Fruit fly (Drosophila melanogaster): ENCODE results near the gene RanGAP.

Gene RanGAP

DNA sequence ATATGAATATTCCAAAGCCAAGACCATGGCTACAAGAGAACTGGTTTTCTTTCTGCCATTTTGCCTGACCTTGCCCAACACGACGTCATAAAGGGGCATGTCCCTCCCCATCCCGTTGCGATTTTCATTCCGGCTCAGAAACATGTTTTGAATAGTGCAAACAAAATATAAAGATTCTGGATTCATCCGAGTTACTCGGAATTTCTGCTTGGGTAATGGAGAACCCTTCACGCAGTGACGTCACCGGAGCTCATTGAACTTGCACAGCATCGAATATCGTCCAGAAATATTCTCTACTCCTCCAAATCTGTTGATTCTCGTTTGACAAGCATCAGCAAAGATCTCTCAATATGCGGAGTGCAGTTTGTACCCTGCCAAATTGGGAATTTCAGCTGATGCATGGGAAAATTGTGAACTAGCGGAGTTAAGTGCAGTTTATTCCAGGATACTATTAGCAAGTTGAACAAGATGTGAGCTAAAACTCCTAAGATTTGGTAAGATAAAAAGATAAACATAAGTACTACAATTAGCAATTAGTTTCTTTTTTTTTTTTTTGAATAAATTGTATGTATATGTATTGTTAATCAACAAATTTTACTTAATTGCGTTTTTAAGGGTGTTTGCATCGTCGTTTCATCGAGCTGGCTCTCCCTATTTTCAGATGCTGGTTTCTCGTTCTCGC, 12.5 kb downstream of the RanGAP start, which contains the start of gene CG10026:
CG10026 (plus strand) TSS at position 187 of the 682 bp plus-strand sequence.
- TF ChIP-seq dmrt93B (GFP tag; optimal IDR thresholded peaks at IDR 0.05), result no peak
- TF ChIP-seq Dif (GFP tag; optimal IDR thresholded peaks at IDR 0.05; ENCODE audit: partially characterized antibody), result peak; percentile 34
- TF ChIP-seq brk (GFP tag; optimal IDR thresholded peaks at IDR 0.05), result no peak
- TF ChIP-seq tai (GFP tag; optimal IDR thresholded peaks at IDR 0.05), result no peak
- peak; percentile 53 for TF ChIP-seq HLH106 (tag; optimal IDR thresholded peaks at IDR 0.05)
- peak in 1 of 2 experiments; percentile 16 for TF ChIP-seq foxo (GFP tag; optimal IDR thresholded peaks at IDR 0.05)
- TF ChIP-seq usp (GFP tag; optimal IDR thresholded peaks at IDR 0.05), result no peak
- no peak for TF ChIP-seq lola (GFP tag; optimal IDR thresholded peaks at IDR 0.05)
- no peak for TF ChIP-seq pan (optimal IDR thresholded peaks at IDR 0.05)
- no peak for TF ChIP-seq Jra (GFP tag; optimal IDR thresholded peaks at IDR 0.05)
- TF ChIP-seq Mio (GFP tag; optimal IDR thresholded peaks at IDR 0.05), result no peak
- no peak for TF ChIP-seq dl (GFP tag; optimal IDR thresholded peaks at IDR 0.05; ENCODE audit: insufficient read depth in 1 of 2, partially characterized antibody in 2 of 2)
- TF ChIP-seq Sp1 (GFP tag; optimal IDR thresholded peaks at IDR 0.05), result peak; percentile 51
- peak; percentile 61 for TF ChIP-seq psq (GFP tag; optimal IDR thresholded peaks at IDR 0.05)
- peak; percentile 59 for TF ChIP-seq br (GFP tag; optimal IDR thresholded peaks at IDR 0.05)
- no peak for TF ChIP-seq Rel (GFP tag; optimal IDR thresholded peaks at IDR 0.05)
- no peak for TF ChIP-seq Rel (tag; optimal IDR thresholded peaks at IDR 0.05)
- TF ChIP-seq sv (GFP tag; optimal IDR thresholded peaks at IDR 0.05), result no peak
- TF ChIP-seq rgr (GFP tag; optimal IDR thresholded peaks at IDR 0.05), result peak; percentile 62
- peak; percentile 59 for TF ChIP-seq ey (GFP tag; optimal IDR thresholded peaks at IDR 0.05)
- no peak for TF ChIP-seq CG32264 (GFP tag; optimal IDR thresholded peaks at IDR 0.05)
- peak; percentile 25 for TF ChIP-seq h (GFP tag; optimal IDR thresholded peaks at IDR 0.05)
- TF ChIP-seq Abd-B (GFP tag; optimal IDR thresholded peaks at IDR 0.05), result no peak
- TF ChIP-seq Hnf4 (GFP tag; optimal IDR thresholded peaks at IDR 0.05), result no peak
- peak; percentile 52 for TF ChIP-seq fru (GFP tag; optimal IDR thresholded peaks at IDR 0.05)
- TF ChIP-seq OdsH (GFP tag; optimal IDR thresholded peaks at IDR 0.05), result peak; percentile 58
- no peak for TF ChIP-seq Dfd (GFP tag; optimal IDR thresholded peaks at IDR 0.05)
- no peak for TF ChIP-seq CrebA (GFP tag; optimal IDR thresholded peaks at IDR 0.05; ENCODE audit: borderline replicate concordance)
- TF ChIP-seq woc (GFP tag; optimal IDR thresholded peaks at IDR 0.05), result peak; percentile 31
- TF ChIP-seq Vsx2 (GFP tag; optimal IDR thresholded peaks at IDR 0.05; ENCODE audit: partially characterized antibody), result no peak
- TF ChIP-seq Myc (optimal IDR thresholded peaks at IDR 0.05), result no peak

DNA sequence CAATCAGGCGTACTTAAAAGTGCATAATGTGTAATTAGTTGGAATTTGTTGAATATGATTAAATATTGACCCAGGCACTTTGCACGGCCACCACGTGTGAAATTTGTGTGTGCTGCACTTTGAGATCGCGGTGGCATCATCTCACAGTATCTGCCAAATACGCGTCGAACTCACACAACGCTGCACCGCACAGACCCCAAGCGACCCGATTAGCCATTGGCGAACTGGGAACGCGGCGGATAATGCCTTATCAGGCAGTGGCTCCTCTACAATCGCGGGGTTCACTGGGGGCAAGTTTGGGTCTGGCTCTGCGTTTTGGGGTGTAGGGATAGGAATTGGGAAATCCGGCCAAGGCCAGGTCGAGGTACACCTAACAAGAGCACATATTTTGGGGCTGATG, 13.4 kb downstream of the RanGAP start:
- TF ChIP-seq dl (GFP tag; optimal IDR thresholded peaks at IDR 0.05; ENCODE audit: insufficient read depth in 1 of 2, partially characterized antibody in 2 of 2) (no peak), Sp1 (GFP tag; optimal IDR thresholded peaks at IDR 0.05) (no peak), CG9705 (GFP tag; optimal IDR thresholded peaks at IDR 0.05) (no peak), dsf (GFP tag; optimal IDR thresholded peaks at IDR 0.05; ENCODE audit: borderline replicate concordance) (no peak), Hnf4 (GFP tag; optimal IDR thresholded peaks at IDR 0.05) (no peak), Hr83 (GFP tag; optimal IDR thresholded peaks at IDR 0.05; ENCODE audit: poor library complexity, severe bottlenecking) (no peak), sv (GFP tag; optimal IDR thresholded peaks at IDR 0.05) (no peak)

DNA sequence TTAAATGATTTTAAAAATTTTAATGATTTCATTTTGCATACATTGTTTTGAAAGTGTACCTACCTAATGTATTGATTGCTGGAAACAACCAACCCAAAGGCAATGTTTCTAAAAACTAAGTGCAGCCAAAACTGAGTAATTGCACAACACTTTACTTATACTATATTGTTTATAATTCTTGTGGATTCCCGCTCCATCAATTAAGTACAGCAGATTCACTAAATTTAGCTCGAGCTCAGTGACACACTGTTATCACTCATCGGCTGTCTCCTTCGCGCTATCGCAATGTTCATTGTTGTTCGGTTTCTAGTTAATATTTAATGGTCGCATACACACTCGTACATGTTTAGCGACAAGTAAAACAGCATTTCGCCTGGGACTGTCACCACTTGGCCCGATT, 14.0 kb downstream of the RanGAP start:
- TF ChIP-seq Rel (GFP tag; optimal IDR thresholded peaks at IDR 0.05), result no peak
- peak; percentile 93 for TF ChIP-seq Rel (tag; optimal IDR thresholded peaks at IDR 0.05)
- TF ChIP-seq lola (GFP tag; optimal IDR thresholded peaks at IDR 0.05), result no peak

DNA sequence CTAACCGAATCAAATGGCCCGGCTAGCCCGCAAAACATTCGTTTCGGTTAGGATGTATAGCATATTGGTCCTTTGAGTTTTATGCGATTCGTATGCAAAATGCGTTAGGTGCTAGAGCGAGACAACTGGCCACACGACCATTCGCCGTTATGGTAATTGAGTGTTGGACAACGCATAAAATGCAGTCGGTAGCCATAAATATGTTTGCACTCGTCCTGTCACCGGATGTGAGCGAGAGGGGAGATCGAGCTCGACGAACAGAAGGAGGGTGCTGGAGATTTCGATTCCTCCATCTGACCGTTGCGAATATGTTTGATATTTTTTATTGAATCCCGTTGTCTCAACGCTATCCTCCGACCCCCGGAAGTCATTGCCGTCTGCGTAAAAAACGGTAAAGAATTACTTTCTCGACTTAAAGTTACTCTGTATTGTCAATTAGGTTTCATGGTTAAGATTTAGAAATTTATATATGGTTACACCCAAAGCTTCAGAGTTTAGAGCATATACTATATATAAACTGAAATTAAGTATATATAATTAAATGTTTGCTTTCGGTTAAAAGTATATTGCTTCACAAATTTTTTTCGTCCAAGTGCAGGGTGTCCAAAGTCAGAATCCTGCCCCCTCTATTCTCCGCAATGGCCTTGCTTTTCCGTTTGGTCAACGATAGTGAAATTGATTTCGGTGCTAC, 16.3 kb downstream of the RanGAP start:
- TF ChIP-seq rgr (GFP tag; optimal IDR thresholded peaks at IDR 0.05) (no peak), N (GFP tag; optimal IDR thresholded peaks at IDR 0.05) (no peak), usp (GFP tag; optimal IDR thresholded peaks at IDR 0.05) (no peak), HLH106 (tag; optimal IDR thresholded peaks at IDR 0.05) (no peak), GATAd (GFP tag; optimal IDR thresholded peaks at IDR 0.05) (no peak), br (GFP tag; optimal IDR thresholded peaks at IDR 0.05) (no peak), dsf (GFP tag; optimal IDR thresholded peaks at IDR 0.05; ENCODE audit: borderline replicate concordance) (no peak)
